Fruit fly (Drosophila melanogaster): ENCODE data around the gene Med.
A peak's percentile ranks its signal among the peaks of the same experiment; 100 is the strongest.

Med gene

dm6 chr3R:31599538-31600313 lies 11.1 kb upstream of the Med start:
- TF ChIP-seq CG8478 (optimal IDR thresholded peaks at IDR 0.05) (no peak), CTCF (optimal IDR thresholded peaks at IDR 0.05) (no peak)

- TF ChIP-seq CTCF (optimal IDR thresholded peaks at IDR 0.05) (no peak), CG8478 (optimal IDR thresholded peaks at IDR 0.05) (no peak)
These were observed 7.6 kb upstream of the Med start for dm6 chr3R:31603246-31603645.

- TF ChIP-seq CTCF (optimal IDR thresholded peaks at IDR 0.05), result no peak
- no peak for TF ChIP-seq CG8478 (optimal IDR thresholded peaks at IDR 0.05)
These were observed 7.2 kb upstream of the Med start for dm6 chr3R:31603655-31604054.

dm6 chr3R:31604409-31605116 lies 6.3 kb upstream of the Med start:
- TF ChIP-seq CG8478 (optimal IDR thresholded peaks at IDR 0.05), result no peak
- no peak for TF ChIP-seq CTCF (optimal IDR thresholded peaks at IDR 0.05)

- TF ChIP-seq CG8478 (optimal IDR thresholded peaks at IDR 0.05) (no peak), CTCF (optimal IDR thresholded peaks at IDR 0.05) (no peak)
These were observed 5.8 kb upstream of the Med start for dm6 chr3R:31605117-31605432.

- no peak for TF ChIP-seq CG8478 (optimal IDR thresholded peaks at IDR 0.05)
- no peak for TF ChIP-seq CTCF (optimal IDR thresholded peaks at IDR 0.05)
These were observed 5.1 kb upstream of the Med start for dm6 chr3R:31605790-31606189.

dm6 chr3R:31606242-31607143 lies 4.4 kb upstream of the Med start:
- TF ChIP-seq CTCF (optimal IDR thresholded peaks at IDR 0.05) (no peak), CG8478 (optimal IDR thresholded peaks at IDR 0.05) (no peak)

- TF ChIP-seq CTCF (optimal IDR thresholded peaks at IDR 0.05) (no peak), CG8478 (optimal IDR thresholded peaks at IDR 0.05) (no peak)
These were observed 3.5 kb upstream of the Med start for dm6 chr3R:31607287-31607849.

- TF ChIP-seq CG8478 (optimal IDR thresholded peaks at IDR 0.05) (no peak), CTCF (optimal IDR thresholded peaks at IDR 0.05) (no peak)
These were observed 2.8 kb upstream of the Med start for dm6 chr3R:31608030-31608429.

dm6 chr3R:31608438-31609188 lies 2.2 kb upstream of the Med start:
- TF ChIP-seq CTCF (optimal IDR thresholded peaks at IDR 0.05), result no peak
- peak; percentile 67 for TF ChIP-seq CG8478 (optimal IDR thresholded peaks at IDR 0.05)

- TF ChIP-seq CG8478 (optimal IDR thresholded peaks at IDR 0.05) (no peak), CTCF (optimal IDR thresholded peaks at IDR 0.05) (peak in 1 of 2 experiments; percentile 29)
These were observed 1.3 kb upstream of the Med start for dm6 chr3R:31609413-31610054.

- no peak for TF ChIP-seq CTCF (optimal IDR thresholded peaks at IDR 0.05)
- no peak for TF ChIP-seq CG8478 (optimal IDR thresholded peaks at IDR 0.05)
These were observed 1.7 kb downstream of the Med start, which contains the start of gene CycG for dm6 chr3R:31612564-31612963. CycG (minus strand) TSS chr3R:31612664.

dm6 chr3R:31616001-31616400 lies 5.2 kb downstream of the Med start, which contains the start of the genes Mnat9 and CG1792:
Mnat9 (minus strand) TSS chr3R:31616160.
CG1792 (plus strand) TSS chr3R:31616303.
- TF ChIP-seq CTCF (optimal IDR thresholded peaks at IDR 0.05), result no peak
- no peak for TF ChIP-seq CG8478 (optimal IDR thresholded peaks at IDR 0.05)

- no peak for TF ChIP-seq CTCF (optimal IDR thresholded peaks at IDR 0.05)
- TF ChIP-seq CG8478 (optimal IDR thresholded peaks at IDR 0.05), result no peak
These were observed 7.0 kb downstream of the Med start, which contains the start of gene pasha for dm6 chr3R:31617801-31618200. pasha (plus strand) TSS chr3R:31617977.
